Worm (Caenorhabditis elegans): ENCODE data around the gene F36H5.18.

DNA sequence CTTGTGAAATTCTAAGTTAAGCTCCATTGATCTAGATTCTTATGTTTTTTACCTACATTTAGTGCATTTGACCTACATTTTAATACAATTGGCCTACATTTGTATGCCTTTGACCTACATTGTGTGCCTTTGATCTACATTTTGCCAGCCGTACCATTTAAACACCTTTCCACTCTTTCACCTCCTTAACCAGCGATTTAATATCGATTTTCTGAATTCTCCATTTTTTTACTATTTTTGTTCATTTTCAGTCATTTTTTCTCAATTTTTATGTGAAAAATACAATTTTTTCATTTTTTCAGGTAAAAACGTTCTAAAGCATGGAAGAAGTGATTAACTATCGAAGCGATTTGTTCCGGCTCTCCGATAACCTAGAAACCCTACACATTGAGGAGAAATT lies 46.8 kb upstream of the F36H5.18 start, which contains the start of gene btb-7:
- no peak for TF ChIP-seq npax-4 (tag; optimal IDR thresholded peaks at IDR 0.05)
- no peak for TF ChIP-seq hlh-8 (tag; optimal IDR thresholded peaks at IDR 0.05)

Data from whole organism, late embryonic.